Worm (Caenorhabditis elegans): Measurements from ENCODE around the gene fars-3.

The fars-3 gene

ce11 chrII:8484546-8484945 is 19.9 kb downstream of the fars-3 start:
- TF ChIP-seq mls-2 (tag; optimal IDR thresholded peaks at IDR 0.05) (no peak), ces-1 (GFP tag; optimal IDR thresholded peaks at IDR 0.05) (no peak)

ce11 chrII:8485603-8486002 is 21.0 kb downstream of the fars-3 start, which contains the start of gene gbh-2:
gbh-2 (plus strand) TSS chrII:8485879.
- TF ChIP-seq lin-13 (tag; optimal IDR thresholded peaks at IDR 0.05) (no peak), drap-1 (GFP tag; optimal IDR thresholded peaks at IDR 0.05) (no peak), ces-1 (GFP tag; optimal IDR thresholded peaks at IDR 0.05) (no peak), M03D4.4 (tag; optimal IDR thresholded peaks at IDR 0.05) (no peak), bed-3 (GFP tag; optimal IDR thresholded peaks at IDR 0.05) (no peak), unc-62 (GFP tag; optimal IDR thresholded peaks at IDR 0.05) (no peak), sem-2 (GFP tag; optimal IDR thresholded peaks at IDR 0.05) (no peak), sptf-1 (tag; optimal IDR thresholded peaks at IDR 0.05) (no peak), ceh-43 (GFP tag; optimal IDR thresholded peaks at IDR 0.05) (no peak), nhr-76 (tag; optimal IDR thresholded peaks at IDR 0.05) (no peak), ztf-11 (tag; optimal IDR thresholded peaks at IDR 0.05) (no peak), unc-39 (tag; optimal IDR thresholded peaks at IDR 0.05) (no peak), mep-1 (tag; optimal IDR thresholded peaks at IDR 0.05) (no peak), blmp-1 (tag; optimal IDR thresholded peaks at IDR 0.05) (no peak), ham-2 (GFP tag; optimal IDR thresholded peaks at IDR 0.05) (no peak), nhr-237 (tag; optimal IDR thresholded peaks at IDR 0.05) (no peak), cnd-1 (tag; optimal IDR thresholded peaks at IDR 0.05) (no peak)

DNA sequence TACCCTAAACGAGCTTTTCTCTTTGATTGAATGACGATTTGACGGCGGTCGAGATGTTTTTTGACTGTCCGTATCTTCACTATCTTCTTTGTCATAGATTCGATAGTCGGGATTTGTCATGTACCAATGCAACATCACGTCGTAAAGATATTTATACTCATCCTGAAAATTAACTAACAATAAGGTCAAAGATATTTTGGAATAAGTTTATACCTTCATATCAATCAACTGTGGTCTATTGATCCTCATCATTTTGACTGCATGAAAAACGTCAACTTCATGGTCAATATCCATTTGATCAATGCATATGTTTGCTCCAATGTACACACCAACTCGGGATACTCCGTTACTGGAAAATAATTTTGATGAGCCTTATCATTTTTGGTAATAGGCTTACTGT is 23.5 kb downstream of the fars-3 start:
- TF ChIP-seq flh-1 (GFP tag; optimal IDR thresholded peaks at IDR 0.05) (no peak), nhr-12 (tag; optimal IDR thresholded peaks at IDR 0.05) (no peak), unc-62 (GFP tag; optimal IDR thresholded peaks at IDR 0.05) (no peak), ceh-39 (tag; optimal IDR thresholded peaks at IDR 0.05) (no peak), mep-1 (tag; optimal IDR thresholded peaks at IDR 0.05) (no peak), nhr-237 (tag; optimal IDR thresholded peaks at IDR 0.05) (no peak), mab-5 (tag; optimal IDR thresholded peaks at IDR 0.05) (no peak), unc-120 (tag; optimal IDR thresholded peaks at IDR 0.05; ENCODE audit: poor library complexity, severe bottlenecking) (no peak), snpc-4 (tag; optimal IDR thresholded peaks at IDR 0.05) (no peak), ceh-83 (GFP tag; optimal IDR thresholded peaks at IDR 0.05) (no peak), nhr-28 (tag; optimal IDR thresholded peaks at IDR 0.05) (no peak), elt-1 (tag; optimal IDR thresholded peaks at IDR 0.05; ENCODE audit: borderline replicate concordance, insufficient read depth) (no peak), sem-2 (GFP tag; optimal IDR thresholded peaks at IDR 0.05) (no peak), bed-3 (GFP tag; optimal IDR thresholded peaks at IDR 0.05) (no peak), drap-1 (GFP tag; optimal IDR thresholded peaks at IDR 0.05) (no peak), lsy-2 (tag; optimal IDR thresholded peaks at IDR 0.05) (no peak), nhr-76 (tag; optimal IDR thresholded peaks at IDR 0.05) (no peak), elt-3 (tag; optimal IDR thresholded peaks at IDR 0.05) (no peak)

DNA sequence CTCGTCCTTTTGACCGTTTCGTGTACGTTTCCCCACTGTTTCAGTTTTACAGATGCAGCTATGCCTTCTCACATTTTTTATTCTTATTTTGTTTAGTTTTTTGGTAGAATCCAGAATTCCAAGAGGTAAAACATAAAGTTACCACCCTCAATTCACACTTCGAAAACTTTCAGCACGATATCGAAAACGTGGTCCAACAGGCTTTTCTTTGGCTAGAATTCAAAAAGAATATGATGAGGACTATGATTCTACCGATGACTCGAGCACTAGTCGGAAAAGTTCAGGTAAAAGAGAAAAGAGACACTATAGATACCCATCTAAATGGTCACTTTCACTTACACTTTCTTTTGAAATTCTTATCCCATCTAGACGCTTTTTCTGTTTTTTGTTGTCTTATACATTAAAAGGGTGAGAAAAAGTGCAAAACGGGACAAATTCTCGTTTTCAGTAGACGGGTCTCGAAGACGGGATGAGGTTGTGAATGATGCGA is 29.6 kb downstream of the fars-3 start, which contains the start of gene M05D6.9:
M05D6.9 (plus strand) TSS at position 51 of the 490 bp plus-strand sequence.
- no peak for TF ChIP-seq nhr-237 (tag; optimal IDR thresholded peaks at IDR 0.05)
- no peak for TF ChIP-seq ceh-39 (tag; optimal IDR thresholded peaks at IDR 0.05)
- no peak for TF ChIP-seq flh-1 (GFP tag; optimal IDR thresholded peaks at IDR 0.05)

- TF ChIP-seq ztf-11 (tag; optimal IDR thresholded peaks at IDR 0.05) = no peak
- TF ChIP-seq hlh-1 (tag; optimal IDR thresholded peaks at IDR 0.05) = no peak
- TF ChIP-seq sptf-1 (tag; optimal IDR thresholded peaks at IDR 0.05) = no peak
- no peak for TF ChIP-seq blmp-1 (tag; optimal IDR thresholded peaks at IDR 0.05)
- no peak for TF ChIP-seq unc-120 (tag; optimal IDR thresholded peaks at IDR 0.05; ENCODE audit: poor library complexity, severe bottlenecking)
- TF ChIP-seq tbx-8 (GFP tag; optimal IDR thresholded peaks at IDR 0.05) = no peak
- TF ChIP-seq mls-2 (tag; optimal IDR thresholded peaks at IDR 0.05) = no peak
- no peak for TF ChIP-seq nhr-28 (tag; optimal IDR thresholded peaks at IDR 0.05)
- no peak for TF ChIP-seq nhr-237 (tag; optimal IDR thresholded peaks at IDR 0.05)
- TF ChIP-seq lin-32 (GFP tag; optimal IDR thresholded peaks at IDR 0.05) = no peak
- no peak for TF ChIP-seq zip-8 (tag; optimal IDR thresholded peaks at IDR 0.05)
- TF ChIP-seq mep-1 (tag; optimal IDR thresholded peaks at IDR 0.05) = no peak
- TF ChIP-seq ham-2 (GFP tag; optimal IDR thresholded peaks at IDR 0.05) = no peak
- no peak for TF ChIP-seq snpc-4 (tag; optimal IDR thresholded peaks at IDR 0.05)
- no peak for TF ChIP-seq mab-5 (tag; optimal IDR thresholded peaks at IDR 0.05)
- no peak for TF ChIP-seq unc-39 (tag; optimal IDR thresholded peaks at IDR 0.05)
- no peak for TF ChIP-seq elt-3 (tag; optimal IDR thresholded peaks at IDR 0.05)
- TF ChIP-seq nhr-12 (tag; optimal IDR thresholded peaks at IDR 0.05) = no peak
Measured at ce11 chrII:8496184-8496583, 31.5 kb downstream of the fars-3 start.
